Worm (Caenorhabditis elegans) whole organism, midembryonic: ENCODE results near the gene srx-29.
"Not testable (repeated sequence)": the region's sequence is repeated elsewhere in the genome, so short reads cannot be mapped to it uniquely, and the experiment has no call there.

Experiments
- T22C8.4 ChIP-seq: fragments of 200-800 bp; sonication (Bioruptor generic); IDR thresholded peaks from 2 replicates; pipeline ENCODE4 v1.3.6; 2022; ENCODE audit warnings: missing genetic modification characterization, missing compliant biosample characterization
- cog-1 ChIP-seq: sonication (generic microtip); optimal IDR thresholded peaks from 2 replicates; lab custom pipeline; 2016; ENCODE audit warnings: missing genetic modification characterization, missing compliant biosample characterization
- flt-1 ChIP-seq: fragments of 200-800 bp; sonication (Bioruptor generic); IDR thresholded peaks from 2 replicates; pipeline ENCODE4 v1.3.6; 2022; ENCODE audit warnings: missing genetic modification characterization, missing compliant biosample characterization
- klf-2 ChIP-seq: fragments of 200-800 bp; sonication (Bioruptor generic); conservative IDR thresholded peaks from 2 replicates; pipeline ENCODE4 v1.3.6; 2022; ENCODE audit warnings: missing genetic modification reagents, missing genetic modification characterization, missing compliant biosample characterization
- med-1 ChIP-seq: sonication (generic microtip); optimal IDR thresholded peaks from 2 replicates; lab custom pipeline; 2017; ENCODE audit warnings: missing genetic modification characterization, mild to moderate bottlenecking, missing compliant biosample characterization, antibody characterized with exemption, missing genetic modification reagents; ENCODE audit not compliant: insufficient read depth
- ref-1 ChIP-seq: fragments of 200-800 bp; sonication (Bioruptor generic); conservative IDR thresholded peaks from 2 replicates; pipeline ENCODE4 v1.3.6; 2022; ENCODE audit warnings: missing genetic modification reagents, missing genetic modification characterization, missing compliant biosample characterization
- tab-1 ChIP-seq: fragments of 200-800 bp; sonication (Bioruptor generic); IDR thresholded peaks from 2 replicates; pipeline ENCODE4 v1.3.6; 2022; ENCODE audit warnings: missing genetic modification characterization, missing compliant biosample characterization
- ztf-23 ChIP-seq: fragments of 200-800 bp; sonication (Bioruptor generic); IDR thresholded peaks from 2 replicates; pipeline ENCODE4 v1.3.6; 2022; ENCODE audit warnings: missing genetic modification reagents, missing genetic modification characterization, missing compliant biosample characterization
- ztf-29 ChIP-seq: fragments of 200-800 bp; sonication (Bioruptor generic); IDR thresholded peaks from 2 replicates; pipeline ENCODE4 v1.3.6; 2022; ENCODE audit warnings: missing genetic modification reagents, missing genetic modification characterization, missing compliant biosample characterization

The srx-29 gene

ce11 chrV:15668870-15669269 is 29.1 kb downstream of the srx-29 start, which contains the start of gene K06B4.4:
Gene K06B4.4 (plus strand): TSS chrV:15669170.
- no peak for TF ChIP-seq cog-1
- no peak for TF ChIP-seq ztf-23 (GFP tag; lab: Robert Waterston, UW)
- TF ChIP-seq tab-1, result no peak
- TF ChIP-seq ref-1 (GFP tag; lab: Robert Waterston, UW), result no peak
- TF ChIP-seq ztf-29, result no peak
- no peak for TF ChIP-seq T22C8.4 (GFP tag; lab: Robert Waterston, UW)
- no peak for TF ChIP-seq med-1 (GFP tag; lab: Kevin White, UChicago)
- TF ChIP-seq klf-2 (GFP tag; lab: Robert Waterston, UW), result no peak
- TF ChIP-seq flt-1, result no peak

ce11 chrV:15668200-15668599 is 29.8 kb downstream of the srx-29 start, which contains the start of gene F53E4.1:
Gene F53E4.1 (minus strand): TSS chrV:15668300.
- not testable (repeated sequence) for TF ChIP-seq ztf-23 (GFP tag; lab: Robert Waterston, UW); med-1 (GFP tag; lab: Kevin White, UChicago); ztf-29

- TF ChIP-seq klf-2 (GFP tag; lab: Robert Waterston, UW) (no peak), ztf-23 (GFP tag; lab: Robert Waterston, UW) (no peak), flt-1 (no peak)
These were observed 31.3 kb downstream of the srx-29 start for ce11 chrV:15666718-15667117.

- TF ChIP-seq ztf-23 (GFP tag; lab: Robert Waterston, UW) (no peak), cog-1 (no peak), ztf-29 (no peak), klf-2 (GFP tag; lab: Robert Waterston, UW) (no peak), T22C8.4 (GFP tag; lab: Robert Waterston, UW) (no peak), tab-1 (no peak), flt-1 (no peak), ref-1 (GFP tag; lab: Robert Waterston, UW) (no peak), med-1 (GFP tag; lab: Kevin White, UChicago) (no peak)
These were observed 33.8 kb downstream of the srx-29 start for ce11 chrV:15664053-15664661.

ce11 chrV:15661580-15661979 is 36.4 kb downstream of the srx-29 start:
- TF ChIP-seq flt-1, result no peak
- no peak for TF ChIP-seq T22C8.4 (GFP tag; lab: Robert Waterston, UW)
- TF ChIP-seq klf-2 (GFP tag; lab: Robert Waterston, UW), result no peak
- TF ChIP-seq ref-1 (GFP tag; lab: Robert Waterston, UW), result no peak
- no peak for TF ChIP-seq cog-1
- TF ChIP-seq med-1 (GFP tag; lab: Kevin White, UChicago), result no peak
- TF ChIP-seq ztf-23 (GFP tag; lab: Robert Waterston, UW), result no peak
- no peak for TF ChIP-seq ztf-29
- TF ChIP-seq tab-1, result no peak

- TF ChIP-seq ztf-23 (GFP tag; lab: Robert Waterston, UW) (no peak), ztf-29 (no peak)
These were observed 37.0 kb downstream of the srx-29 start for ce11 chrV:15661003-15661402.

- no peak for TF ChIP-seq med-1 (GFP tag; lab: Kevin White, UChicago)
- TF ChIP-seq T22C8.4 (GFP tag; lab: Robert Waterston, UW), result no peak
- no peak for TF ChIP-seq ref-1 (GFP tag; lab: Robert Waterston, UW)
- TF ChIP-seq cog-1, result no peak
- TF ChIP-seq klf-2 (GFP tag; lab: Robert Waterston, UW), result no peak
- TF ChIP-seq tab-1, result no peak
- no peak for TF ChIP-seq ztf-29
- no peak for TF ChIP-seq ztf-23 (GFP tag; lab: Robert Waterston, UW)
These were observed 39.5 kb downstream of the srx-29 start for ce11 chrV:15658262-15659060.

ce11 chrV:15654124-15654523 is 43.9 kb downstream of the srx-29 start, which contains the start of gene F53E4.2:
Gene F53E4.2 (plus strand): TSS chrV:15654424.
- TF ChIP-seq med-1 (GFP tag; lab: Kevin White, UChicago) (no peak), ztf-23 (GFP tag; lab: Robert Waterston, UW) (no peak), tab-1 (no peak), flt-1 (no peak), cog-1 (no peak), klf-2 (GFP tag; lab: Robert Waterston, UW) (no peak), T22C8.4 (GFP tag; lab: Robert Waterston, UW) (no peak), ref-1 (GFP tag; lab: Robert Waterston, UW) (no peak), ztf-29 (no peak)

- TF ChIP-seq ztf-23 (GFP tag; lab: Robert Waterston, UW), result no peak
- TF ChIP-seq flt-1, result no peak
- no peak for TF ChIP-seq ztf-29
These were observed 45.9 kb downstream of the srx-29 start for ce11 chrV:15652147-15652546.

- TF ChIP-seq tab-1, result no peak
These were observed 47.8 kb downstream of the srx-29 start, which contains the start of gene sru-42 for ce11 chrV:15650167-15650566. Gene sru-42 (plus strand): TSS chrV:15650467.
